Worm (Caenorhabditis elegans) whole organism, mixed stage, embryonic: Measurements from ENCODE around the gene Y43F8C.23.

ENCODE experiments used
- M03D4.4 ChIP-seq: sonication (generic microtip); optimal IDR thresholded peaks from 2 replicates; lab custom pipeline; 2017; ENCODE audit warnings: mild to moderate bottlenecking, missing genetic modification characterization, missing compliant biosample characterization
- bed-3 ChIP-seq: fragments of 200-800 bp; sonication (Bioruptor generic); optimal IDR thresholded peaks from 3 replicates; lab custom pipeline; 2018; ENCODE audit warnings: mild to moderate bottlenecking, missing genetic modification characterization, moderate library complexity, missing compliant biosample characterization
- blmp-1 ChIP-seq: fragments of 150-350 bp; optimal IDR thresholded peaks from 2 replicates; lab custom pipeline; 2014; ENCODE audit warnings: missing biosample characterization, missing genetic modification characterization
- ceh-39 ChIP-seq: fragments of 150-350 bp; optimal IDR thresholded peaks from 2 replicates; lab custom pipeline; 2014; ENCODE audit warnings: missing biosample characterization, missing genetic modification characterization
- ceh-43 ChIP-seq: fragments of 200-800 bp; sonication (Bioruptor generic); optimal IDR thresholded peaks from 2 replicates; lab custom pipeline; 2018; ENCODE audit warnings: mild to moderate bottlenecking, missing genetic modification characterization, moderate library complexity, missing compliant biosample characterization
- ceh-83 ChIP-seq: fragments of 200-800 bp; sonication (Bioruptor generic); optimal IDR thresholded peaks from 2 replicates; lab custom pipeline; 2018; ENCODE audit warnings: mild to moderate bottlenecking, missing genetic modification characterization, missing compliant biosample characterization
- ces-1 ChIP-seq: fragments of 150-350 bp; optimal IDR thresholded peaks from 2 replicates; lab custom pipeline; 2014; ENCODE audit warnings: missing biosample characterization, missing genetic modification reagents, missing genetic modification characterization
- cnd-1 ChIP-seq: fragments of 200-800 bp; sonication (Bioruptor generic); optimal IDR thresholded peaks from 2 replicates; lab custom pipeline; 2018; ENCODE audit warnings: mild to moderate bottlenecking, missing genetic modification characterization, missing compliant biosample characterization
- drap-1 ChIP-seq: fragments of 200-800 bp; sonication (Bioruptor generic); optimal IDR thresholded peaks from 3 replicates; lab custom pipeline; 2018; ENCODE audit warnings: mild to moderate bottlenecking, missing genetic modification characterization, missing compliant biosample characterization
- elt-1 ChIP-seq: sonication (generic microtip); optimal IDR thresholded peaks from 2 replicates; lab custom pipeline; 2017; ENCODE audit warnings: missing genetic modification characterization, mild to moderate bottlenecking, missing compliant biosample characterization, antibody characterized with exemption, moderate library complexity, borderline replicate concordance; ENCODE audit not compliant: insufficient read depth
- elt-3 ChIP-seq: fragments of 150-350 bp; optimal IDR thresholded peaks from 2 replicates; lab custom pipeline; 2014; ENCODE audit warnings: missing biosample characterization, missing genetic modification characterization
- flh-1 ChIP-seq: fragments of 200-800 bp; sonication (Bioruptor generic); optimal IDR thresholded peaks from 2 replicates; lab custom pipeline; 2018; ENCODE audit warnings: mild to moderate bottlenecking, missing genetic modification characterization, moderate library complexity, missing compliant biosample characterization
- ham-2 ChIP-seq: fragments of 200-800 bp; sonication (Bioruptor generic); optimal IDR thresholded peaks from 2 replicates; lab custom pipeline; 2018; ENCODE audit warnings: mild to moderate bottlenecking, missing genetic modification characterization, missing compliant biosample characterization
- hlh-1 ChIP-seq: fragments of 150-350 bp; optimal IDR thresholded peaks from 2 replicates; lab custom pipeline; 2014; ENCODE audit warnings: missing biosample characterization, missing genetic modification reagents, missing genetic modification characterization
- lin-13 ChIP-seq: fragments of 150-350 bp; optimal IDR thresholded peaks from 2 replicates; lab custom pipeline; 2014; ENCODE audit warnings: missing biosample characterization, missing genetic modification characterization
- lin-32 ChIP-seq: fragments of 200-800 bp; sonication (Bioruptor generic); optimal IDR thresholded peaks from 2 replicates; lab custom pipeline; 2018; ENCODE audit warnings: mild to moderate bottlenecking, missing genetic modification characterization, missing compliant biosample characterization
- lsy-2 ChIP-seq: fragments of 150-350 bp; optimal IDR thresholded peaks from 2 replicates; lab custom pipeline; 2014; ENCODE audit warnings: missing biosample characterization, missing genetic modification characterization
- mab-5 ChIP-seq: fragments of 150-350 bp; optimal IDR thresholded peaks from 2 replicates; lab custom pipeline; 2014; ENCODE audit warnings: missing biosample characterization, missing genetic modification characterization
- mep-1 ChIP-seq: fragments of 150-350 bp; optimal IDR thresholded peaks from 2 replicates; lab custom pipeline; 2017; ENCODE audit warnings: missing biosample characterization, missing genetic modification reagents, missing genetic modification characterization, inconsistent platforms
- mls-2 ChIP-seq: sonication (generic microtip); optimal IDR thresholded peaks from 2 replicates; lab custom pipeline; 2016; ENCODE audit warnings: mild to moderate bottlenecking, missing genetic modification characterization, moderate library complexity, missing compliant biosample characterization
- nhr-12 ChIP-seq: fragments of 150-350 bp; optimal IDR thresholded peaks from 2 replicates; lab custom pipeline; 2014; ENCODE audit warnings: missing biosample characterization, missing genetic modification characterization
- nhr-2 ChIP-seq: fragments of 150-350 bp; optimal IDR thresholded peaks from 2 replicates; lab custom pipeline; 2014; ENCODE audit warnings: missing biosample characterization, missing genetic modification characterization
- nhr-237 ChIP-seq: fragments of 150-350 bp; optimal IDR thresholded peaks from 2 replicates; lab custom pipeline; 2014; ENCODE audit warnings: missing biosample characterization, missing genetic modification characterization
- nhr-28 ChIP-seq: fragments of 150-350 bp; optimal IDR thresholded peaks from 2 replicates; lab custom pipeline; 2014; ENCODE audit warnings: missing biosample characterization, missing genetic modification characterization
- nhr-76 ChIP-seq: sonication (generic microtip); optimal IDR thresholded peaks from 2 replicates; lab custom pipeline; 2017; ENCODE audit warnings: missing biosample characterization, missing genetic modification characterization
- pha-4 ChIP-seq: fragments of 150-350 bp; optimal IDR thresholded peaks from 2 replicates; lab custom pipeline; 2018; ENCODE audit warnings: missing biosample characterization, missing genetic modification reagents, missing genetic modification characterization
- sem-2 ChIP-seq: fragments of 200-800 bp; sonication (Bioruptor generic); optimal IDR thresholded peaks from 2 replicates; lab custom pipeline; 2018; ENCODE audit warnings: mild to moderate bottlenecking, missing genetic modification characterization, missing compliant biosample characterization
- snpc-4 ChIP-seq: fragments of 150-350 bp; optimal IDR thresholded peaks from 2 replicates; lab custom pipeline; 2014; ENCODE audit warnings: missing biosample characterization, missing genetic modification characterization
- sptf-1 ChIP-seq: sonication (generic microtip); optimal IDR thresholded peaks from 2 replicates; lab custom pipeline; 2017; ENCODE audit warnings: mild to moderate bottlenecking, missing genetic modification characterization, moderate library complexity, missing compliant biosample characterization
- tbx-8 ChIP-seq: fragments of 200-800 bp; sonication (Bioruptor generic); optimal IDR thresholded peaks from 2 replicates; lab custom pipeline; 2018; ENCODE audit warnings: mild to moderate bottlenecking, missing genetic modification characterization, moderate library complexity, missing compliant biosample characterization
- unc-120 ChIP-seq: sonication (generic microtip); optimal IDR thresholded peaks from 2 replicates; lab custom pipeline; 2017; ENCODE audit warnings: missing genetic modification characterization, missing compliant biosample characterization; ENCODE audit not compliant: poor library complexity, severe bottlenecking
- unc-39 ChIP-seq: fragments of 150-350 bp; optimal IDR thresholded peaks from 2 replicates; lab custom pipeline; 2014; ENCODE audit warnings: missing biosample characterization, missing genetic modification characterization
- unc-62 ChIP-seq: fragments of 150-350 bp; optimal IDR thresholded peaks from 2 replicates; lab custom pipeline; 2014; ENCODE audit warnings: missing biosample characterization, missing genetic modification reagents, missing genetic modification characterization
- zip-8 ChIP-seq: fragments of 150-350 bp; optimal IDR thresholded peaks from 2 replicates; lab custom pipeline; 2014; ENCODE audit warnings: missing biosample characterization, missing genetic modification characterization
- ztf-11 ChIP-seq: fragments of 150-350 bp; optimal IDR thresholded peaks from 2 replicates; lab custom pipeline; 2014; ENCODE audit warnings: missing biosample characterization, missing genetic modification characterization

The Y43F8C.23 gene

ce11 chrV:19728731-19729130 lies 17.2 kb upstream of the Y43F8C.23 start, which contains the start of gene Y116F11A.3:
Gene Y116F11A.3 (plus strand): TSS chrV:19729031.
- TF ChIP-seq tbx-8 (GFP tag; lab: Kevin White, UChicago) (no peak), zip-8 (no peak), unc-39 (no peak), unc-120 (tag; lab: Kevin White, UChicago) (no peak), nhr-2 (no peak), cnd-1 (tag; lab: Kevin White, UChicago) (no peak), unc-62 (GFP tag; lab: Kevin White, UChicago) (no peak), mls-2 (tag; lab: Kevin White, UChicago) (no peak), ceh-39 (tag; lab: Kevin White, UChicago) (no peak), elt-1 (tag; lab: Kevin White, UChicago) (no peak), ceh-43 (GFP tag; lab: Kevin White, UChicago) (no peak)
- TF ChIP-seq, all 35 proteins: peak for 0

- TF ChIP-seq elt-3 (tag; lab: Kevin White, UChicago) (no peak), lin-32 (GFP tag; lab: Kevin White, UChicago) (no peak)
Measured at ce11 chrV:19727990-19728389, 16.4 kb upstream of the Y43F8C.23 start.

- TF ChIP-seq lin-32 (GFP tag; lab: Kevin White, UChicago): no peak
- peak; percentile 1 for TF ChIP-seq ces-1 (GFP tag; lab: Kevin White, UChicago)
Measured at ce11 chrV:19724589-19724988, 13.0 kb upstream of the Y43F8C.23 start.

- TF ChIP-seq ces-1 (GFP tag; lab: Kevin White, UChicago) (peak; percentile 28), sptf-1 (peak; percentile 78), cnd-1 (tag; lab: Kevin White, UChicago) (peak; percentile 70), lin-32 (GFP tag; lab: Kevin White, UChicago) (peak; percentile 71), pha-4 (tag; lab: Kevin White, UChicago) (no peak), unc-62 (GFP tag; lab: Kevin White, UChicago) (no peak), unc-39 (no peak), unc-120 (tag; lab: Kevin White, UChicago) (peak; percentile 45), elt-3 (tag; lab: Kevin White, UChicago) (no peak), ceh-43 (GFP tag; lab: Kevin White, UChicago) (peak; percentile 63), snpc-4 (tag; lab: Kevin White, UChicago) (no peak), mab-5 (no peak), nhr-28 (tag; lab: Kevin White, UChicago) (no peak), sem-2 (GFP tag; lab: Kevin White, UChicago) (peak; percentile 53), tbx-8 (GFP tag; lab: Kevin White, UChicago) (no peak), nhr-237 (tag; lab: Kevin White, UChicago) (no peak), M03D4.4 (peak; percentile 76), mls-2 (tag; lab: Kevin White, UChicago) (peak; percentile 79), mep-1 (tag; lab: Kevin White, UChicago) (no peak), zip-8 (no peak), nhr-2 (no peak), ceh-39 (tag; lab: Kevin White, UChicago) (no peak), drap-1 (GFP tag; lab: Kevin White, UChicago) (peak; percentile 72), ceh-83 (peak; percentile 83), nhr-12 (tag; lab: Kevin White, UChicago) (no peak), ztf-11 (tag; lab: Kevin White, UChicago) (no peak), blmp-1 (no peak), bed-3 (GFP tag; lab: Kevin White, UChicago) (peak; percentile 56), nhr-76 (tag; lab: Kevin White, UChicago) (no peak), elt-1 (tag; lab: Kevin White, UChicago) (no peak), ham-2 (GFP tag; lab: Kevin White, UChicago) (peak; percentile 40), lsy-2 (no peak), hlh-1 (tag; lab: Kevin White, UChicago) (no peak), flh-1 (no peak), lin-13 (peak; percentile 18)
- TF ChIP-seq, all 35 proteins: peak for 14
Measured at ce11 chrV:19722881-19723280, 11.3 kb upstream of the Y43F8C.23 start.
